Fruit fly (Drosophila melanogaster) whole organism, embryonic: ENCODE data around the gene meigo.

Source experiments
- CG10979 ChIP-seq: fragments of 200-800 bp; sonication (Bioruptor generic); optimal IDR thresholded peaks from 2 replicates; lab custom pipeline; 2018; ENCODE audit warnings: missing biosample characterization, mild to moderate bottlenecking, missing genetic modification characterization, moderate library complexity
- CG11085 ChIP-seq: fragments of 200-800 bp; sonication (Bioruptor generic); IDR thresholded peaks from 2 replicates; pipeline ENCODE4 v1.3.6; 2022; ENCODE audit warnings: missing biosample characterization, missing genetic modification characterization
- CG12219 ChIP-seq: fragments of 200-800 bp; sonication (Bioruptor generic); optimal IDR thresholded peaks from 3 replicates; lab custom pipeline; 2018; ENCODE audit warnings: missing biosample characterization, mild to moderate bottlenecking, missing genetic modification characterization
- CG12659 ChIP-seq: fragments of 200-800 bp; sonication (Bioruptor generic); optimal IDR thresholded peaks from 3 replicates; lab custom pipeline; 2017; ENCODE audit warnings: mild to moderate bottlenecking, missing biosample characterization, missing genetic modification reagents, missing genetic modification characterization
- CG12942 ChIP-seq: fragments of 200-800 bp; sonication (Bioruptor generic); optimal IDR thresholded peaks from 3 replicates; lab custom pipeline; 2016; ENCODE audit warnings: missing biosample characterization, missing genetic modification characterization
- CG16815 ChIP-seq: fragments of 200-800 bp; sonication (Bioruptor generic); optimal IDR thresholded peaks from 3 replicates; lab custom pipeline; 2017; ENCODE audit warnings: missing biosample characterization, mild to moderate bottlenecking, missing genetic modification characterization
- CG17328 ChIP-seq: fragments of 200-800 bp; sonication (Bioruptor generic); IDR thresholded peaks from 2 replicates; pipeline ENCODE4 v1.3.6; 2022; ENCODE audit warnings: missing biosample characterization, missing genetic modification characterization
- CG18262 ChIP-seq: fragments of 200-800 bp; optimal IDR thresholded peaks from 3 replicates; lab custom pipeline; 2019; ENCODE audit warnings: missing biosample characterization, mild to moderate bottlenecking, missing genetic modification characterization, moderate library complexity
- CG18764 ChIP-seq: fragments of 200-800 bp; sonication (Bioruptor generic); optimal IDR thresholded peaks from 3 replicates; lab custom pipeline; 2016; ENCODE audit warnings: missing biosample characterization, missing genetic modification characterization
- CG30403 ChIP-seq: fragments of 200-800 bp; sonication (Bioruptor generic); optimal IDR thresholded peaks from 3 replicates; lab custom pipeline; 2016; ENCODE audit warnings: missing biosample characterization, missing genetic modification characterization
- CG3281 ChIP-seq: fragments of 200-800 bp; sonication (Bioruptor generic); optimal IDR thresholded peaks from 3 replicates; lab custom pipeline; 2017; ENCODE audit warnings: missing biosample characterization, mild to moderate bottlenecking, missing genetic modification characterization
- CG3726 ChIP-seq: fragments of 200-800 bp; sonication (Bioruptor generic); IDR thresholded peaks from 3 replicates; pipeline ENCODE4, ENCODE4 v1.3.6; 2022; ENCODE audit warnings: missing biosample characterization, missing genetic modification characterization
- CG5245 ChIP-seq: fragments of 200-800 bp; sonication (Bioruptor generic); optimal IDR thresholded peaks from 3 replicates; lab custom pipeline; 2016; ENCODE audit warnings: missing biosample characterization, missing genetic modification characterization
- CG6654 ChIP-seq: fragments of 200-800 bp; sonication (Bioruptor generic); optimal IDR thresholded peaks from 2 replicates; lab custom pipeline; 2017; ENCODE audit warnings: missing biosample characterization, mild to moderate bottlenecking, missing genetic modification characterization
- CG8089 ChIP-seq: fragments of 200-800 bp; sonication (Bioruptor generic); optimal IDR thresholded peaks from 3 replicates; lab custom pipeline; 2016; ENCODE audit warnings: missing biosample characterization, missing genetic modification characterization
- CG9727 ChIP-seq: fragments of 200-800 bp; sonication (Bioruptor generic); optimal IDR thresholded peaks from 3 replicates; lab custom pipeline; 2017; ENCODE audit warnings: missing biosample characterization, mild to moderate bottlenecking, missing genetic modification characterization
- D ChIP-seq, 2 experiments: fragments of 200-800 bp in 1 of 2; fragments of >200 bp in 1 of 2; sonication (Bioruptor generic) in 1 of 2; optimal IDR thresholded peaks; 2 replicates in 1 of 2; 3 replicates in 1 of 2; lab custom pipeline; 2017; ENCODE audit warnings: mild to moderate bottlenecking in 1 of 2, missing biosample characterization in 1 of 2, missing genetic modification characterization in 1 of 2, missing genetic modification reagents in 1 of 2
- Eip74EF ChIP-seq, 2 experiments: fragments of 200-800 bp in 1 of 2; fragments of >200 bp in 1 of 2; sonication (Bioruptor generic) in 1 of 2; optimal IDR thresholded peaks; 2 replicates each; lab custom pipeline; 2017 to 2019; ENCODE audit warnings: missing biosample characterization in 2 of 2, missing genetic modification characterization in 2 of 2, mild to moderate bottlenecking in 1 of 2, moderate library complexity in 1 of 2
- Ets65A ChIP-seq: fragments of 200-800 bp; sonication (Bioruptor generic); peaks from one replicate; lab custom pipeline; 2016; ENCODE audit warnings: missing biosample characterization, missing genetic modification characterization
- Ets97D ChIP-seq: fragments of 200-800 bp; sonication (Bioruptor generic); optimal IDR thresholded peaks from 3 replicates; lab custom pipeline; 2016; ENCODE audit warnings: missing biosample characterization, missing genetic modification characterization
- GATAe ChIP-seq: fragments of 200-800 bp; sonication (Bioruptor generic); conservative IDR thresholded peaks from 2 replicates; pipeline ENCODE4 v1.3.6; 2022; ENCODE audit warnings: missing biosample characterization, missing genetic modification characterization
- H2.0 ChIP-seq: fragments of 200-800 bp; sonication (Bioruptor generic); IDR thresholded peaks from 2 replicates; pipeline ENCODE4 v1.3.6; 2022; ENCODE audit warnings: missing biosample characterization, missing genetic modification characterization
- Hey ChIP-seq: fragments of 200-800 bp; sonication (Bioruptor generic); optimal IDR thresholded peaks from 3 replicates; lab custom pipeline; 2018; ENCODE audit warnings: missing biosample characterization, mild to moderate bottlenecking, missing genetic modification characterization
- Hr3 ChIP-seq: fragments of 200-800 bp; sonication (Bioruptor generic); optimal IDR thresholded peaks from 3 replicates; lab custom pipeline; 2016; ENCODE audit warnings: missing biosample characterization, missing genetic modification characterization
- Poxn ChIP-seq: fragments of 200-800 bp; sonication (Bioruptor generic); IDR thresholded peaks from 2 replicates; pipeline ENCODE4 v1.3.6; 2022; ENCODE audit warnings: missing biosample characterization, missing genetic modification characterization
- Ptx1 ChIP-seq: fragments of 200-800 bp; sonication (Bioruptor generic); IDR thresholded peaks from 2 replicates; pipeline ENCODE4 v1.3.6; 2022; ENCODE audit warnings: missing biosample characterization, missing genetic modification characterization
- Spps ChIP-seq: fragments of 200-800 bp; sonication (Bioruptor generic); optimal IDR thresholded peaks from 2 replicates; lab custom pipeline; 2018; ENCODE audit warnings: missing biosample characterization, mild to moderate bottlenecking, missing genetic modification characterization
- ab ChIP-seq: fragments of 200-800 bp; sonication (Bioruptor generic); optimal IDR thresholded peaks from 2 replicates; lab custom pipeline; 2016; ENCODE audit warnings: missing biosample characterization, missing genetic modification characterization
- aop ChIP-seq: fragments of 200-800 bp; sonication (Bioruptor generic); IDR thresholded peaks from 2 replicates; pipeline ENCODE4 v1.3.6; 2022; ENCODE audit warnings: missing biosample characterization, missing genetic modification characterization
- chinmo ChIP-seq: fragments of 200-800 bp; sonication (Bioruptor generic); IDR thresholded peaks from 4 replicates; pipeline ENCODE4 v1.3.6; 2022; ENCODE audit warnings: missing biosample characterization, missing genetic modification characterization; ENCODE audit not compliant: partially characterized antibody
- crp ChIP-seq, 2 experiments: fragments of 200-800 bp; sonication (Bioruptor generic); optimal IDR thresholded peaks; 2 replicates in 1 of 2; 3 replicates in 1 of 2; lab custom pipeline; 2017; ENCODE audit warnings: missing biosample characterization in 2 of 2, missing genetic modification characterization in 2 of 2, mild to moderate bottlenecking in 1 of 2, moderate library complexity in 1 of 2
- ewg ChIP-seq: fragments of 200-800 bp; sonication (Bioruptor generic); optimal IDR thresholded peaks from 3 replicates; lab custom pipeline; 2017; ENCODE audit warnings: mild to moderate bottlenecking, missing biosample characterization, missing genetic modification reagents, missing genetic modification characterization
- hb ChIP-seq: fragments of 200-800 bp; sonication (Bioruptor generic); IDR thresholded peaks from 3 replicates; pipeline ENCODE4 v1.3.6; 2022; ENCODE audit warnings: missing biosample characterization, missing genetic modification characterization; ENCODE audit not compliant: partially characterized antibody
- insv ChIP-seq, 2 experiments: fragments of 200-800 bp; sonication (Bioruptor generic); optimal IDR thresholded peaks; 3 replicates each; lab custom pipeline; 2016 to 2018; ENCODE audit warnings: missing biosample characterization in 2 of 2, missing genetic modification characterization in 2 of 2
- ken ChIP-seq: fragments of 200-800 bp; sonication (Bioruptor generic); IDR thresholded peaks from 3 replicates; pipeline ENCODE4 v1.3.6; 2022; ENCODE audit warnings: missing biosample characterization, missing genetic modification characterization
- lab ChIP-seq: fragments of 200-800 bp; sonication (Bioruptor generic); optimal IDR thresholded peaks from 3 replicates; lab custom pipeline; 2017; ENCODE audit warnings: missing biosample characterization, missing genetic modification characterization, mild to moderate bottlenecking, moderate library complexity, missing genetic modification reagents
- lov ChIP-seq, 2 experiments: fragments of 200-800 bp in 1 of 2; fragments of >200 bp in 1 of 2; sonication (Bioruptor generic) in 1 of 2; IDR thresholded peaks in 1 of 2; optimal IDR thresholded peaks in 1 of 2; 2 replicates in 1 of 2; 3 replicates in 1 of 2; pipeline versions ENCODE4 v1.3.6 to Lab custom; 2017 to 2022; ENCODE audit warnings: missing biosample characterization in 1 of 2, missing genetic modification characterization in 1 of 2
- nom ChIP-seq: fragments of 200-800 bp; sonication (Bioruptor generic); optimal IDR thresholded peaks from 2 replicates; lab custom pipeline; 2017; ENCODE audit warnings: missing biosample characterization, missing genetic modification characterization, mild to moderate bottlenecking, moderate library complexity, missing genetic modification reagents
- oc ChIP-seq: fragments of 200-800 bp; sonication (Bioruptor generic); optimal IDR thresholded peaks from 2 replicates; lab custom pipeline; 2018; ENCODE audit warnings: missing biosample characterization, mild to moderate bottlenecking, missing genetic modification characterization, moderate library complexity
- pan ChIP-seq, 4 experiments: fragments of >200 bp in 3 of 4; fragments of 200-800 bp in 1 of 4; sonication (Bioruptor generic) in 1 of 4; optimal IDR thresholded peaks in 3 of 4; IDR thresholded peaks in 1 of 4; 2 replicates each; pipeline versions ENCODE4 v1.3.6 to Lab custom; 2017 to 2022; ENCODE audit warnings: missing biosample characterization in 2 of 4, missing genetic modification characterization in 2 of 4, mixed read lengths in 1 of 4
- rib ChIP-seq: fragments of 200-800 bp; sonication (Bioruptor generic); IDR thresholded peaks from 2 replicates; pipeline ENCODE4 v1.3.6; 2022; ENCODE audit warnings: missing biosample characterization, missing genetic modification characterization
- row ChIP-seq: fragments of 200-800 bp; sonication (Bioruptor generic); IDR thresholded peaks from 3 replicates; pipeline ENCODE4 v1.3.6; 2022; ENCODE audit warnings: missing biosample characterization, missing genetic modification characterization
- sima ChIP-seq: fragments of 200-800 bp; sonication (Bioruptor generic); optimal IDR thresholded peaks from 2 replicates; lab custom pipeline; 2016; ENCODE audit warnings: missing biosample characterization, missing genetic modification characterization
- tx ChIP-seq: fragments of 200-800 bp; sonication (Bioruptor generic); optimal IDR thresholded peaks from 2 replicates; lab custom pipeline; 2016; ENCODE audit warnings: missing biosample characterization, missing genetic modification characterization
- unc-4 ChIP-seq: fragments of 200-800 bp; sonication (Bioruptor generic); IDR thresholded peaks from 2 replicates; pipeline ENCODE4 v1.3.6; 2022; ENCODE audit warnings: missing biosample characterization, missing genetic modification characterization; ENCODE audit not compliant: partially characterized antibody
- zfh1 ChIP-seq: fragments of 200-800 bp; sonication (Bioruptor generic); IDR thresholded peaks from 3 replicates; pipeline ENCODE4 v1.3.6; 2022; ENCODE audit warnings: missing biosample characterization, missing genetic modification characterization

Gene meigo

DNA sequence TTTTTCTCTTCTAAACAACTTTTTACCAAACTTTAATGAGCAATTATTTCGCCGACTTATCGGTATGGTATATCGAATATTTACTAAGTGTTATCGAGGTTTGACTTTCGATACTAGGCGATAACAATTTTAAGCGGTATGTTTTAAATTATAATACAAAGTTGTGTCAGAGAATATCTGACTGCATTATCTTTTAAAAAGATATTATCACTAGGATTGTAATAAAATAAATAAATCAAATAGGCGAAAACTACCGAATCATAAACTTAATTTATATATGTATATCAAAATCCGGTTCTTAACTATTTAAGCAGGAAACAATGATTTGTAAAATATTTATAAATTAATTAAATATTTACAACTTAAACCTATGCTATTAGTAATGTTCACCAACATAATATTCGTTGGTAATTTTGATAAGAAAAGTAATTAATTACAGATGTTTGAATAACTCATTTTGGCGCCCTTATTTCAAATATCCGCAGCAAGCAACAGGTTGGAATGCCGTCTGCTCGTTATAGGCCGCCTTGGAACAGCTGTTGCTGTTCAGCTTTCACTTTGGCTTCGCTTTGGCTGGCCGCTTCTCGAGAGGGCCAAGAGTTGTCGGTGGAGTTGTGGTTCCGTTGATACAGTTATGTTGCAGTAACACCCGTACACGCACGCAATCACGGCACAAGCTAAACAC, 30.0 kb upstream of the meigo start, which contains the start of the genes Sec15 and rtet (continued):
- TF ChIP-seq lab (GFP tag; lab: Kevin White, UChicago), result no peak
- TF ChIP-seq ken (GFP tag; lab: Robert Waterston, UW), result peak; percentile 75
- peak in 1 of 2 experiments; percentile 87 for TF ChIP-seq crp (GFP tag; optimal IDR thresholded peaks at IDR 0.05; lab: Kevin White, UChicago)
- TF ChIP-seq D (optimal IDR thresholded peaks at IDR 0.05; lab: Kevin White, UChicago), result no peak
- TF ChIP-seq D (GFP tag; optimal IDR thresholded peaks at IDR 0.05; lab: Kevin White, UChicago), result peak; percentile 24
- no peak for TF ChIP-seq CG3726 (GFP tag; lab: Robert Waterston, UW)
- peak; percentile 50 for TF ChIP-seq CG12219 (GFP tag; lab: Kevin White, UChicago)
- no peak for TF ChIP-seq sima
- peak; percentile 16 for TF ChIP-seq CG5245 (GFP tag; lab: Kevin White, UChicago)
- TF ChIP-seq oc (tag; lab: Kevin White, UChicago), result no peak
- TF ChIP-seq insv (GFP tag; optimal IDR thresholded peaks at IDR 0.05; lab: Kevin White, UChicago), result peak in 1 of 2 experiments; percentile 15
- TF ChIP-seq lov (optimal IDR thresholded peaks at IDR 0.05; lab: Kevin White, UChicago), result no peak
- peak; percentile 70; the same call in 1 of the 3 replicates for TF ChIP-seq lov (GFP tag; IDR thresholded peaks at IDR 0.05; lab: Robert Waterston, UW)
- peak; percentile 79 for TF ChIP-seq CG9727
- peak; percentile 19 for TF ChIP-seq tx (GFP tag; lab: Kevin White, UChicago)
- TF ChIP-seq Spps (tag; lab: Kevin White, UChicago), result no peak
- TF ChIP-seq pan (optimal IDR thresholded peaks at IDR 0.05; lab: Kevin White, UChicago), result no peak
- peak in 1 of 2 experiments; percentile 54 for TF ChIP-seq pan (GFP tag; optimal IDR thresholded peaks at IDR 0.05 in 1 of 2, IDR thresholded peaks at IDR 0.05 in 1 of 2)
- TF ChIP-seq row, result peak; percentile 53; the same call in 2 of the 3 replicates
- no peak for TF ChIP-seq ab
- peak; percentile 29 for TF ChIP-seq CG16815 (GFP tag; lab: Kevin White, UChicago)
- TF ChIP-seq Eip74EF (GFP tag; optimal IDR thresholded peaks at IDR 0.05; lab: Kevin White, UChicago), result no peak
- peak; percentile 48; the same call in 2 of the 3 replicates for TF ChIP-seq zfh1 (GFP tag; lab: Robert Waterston, UW)
- peak; percentile 78 for TF ChIP-seq CG18764 (GFP tag; lab: Kevin White, UChicago)
- TF ChIP-seq Hey, result no peak
- peak; percentile 18; the same call in 1 of the 2 replicates for TF ChIP-seq CG17328
- peak; percentile 68 for TF ChIP-seq unc-4
- 0 out of 2 replicates have a peak, but pooled peaks have one; percentile 13 for TF ChIP-seq CG11085 (GFP tag; lab: Robert Waterston, UW)
- TF ChIP-seq CG8089 (GFP tag; lab: Kevin White, UChicago), result peak; percentile 17
- peak; percentile 54 for TF ChIP-seq CG18262 (tag; lab: Kevin White, UChicago)
- TF ChIP-seq nom (GFP tag; lab: Kevin White, UChicago), result peak; percentile 37
- TF ChIP-seq CG3281 (GFP tag; lab: Kevin White, UChicago), result peak; percentile 57
- TF ChIP-seq CG10979, result peak; percentile 81
- TF ChIP-seq CG30403, result peak; percentile 55
- TF ChIP-seq hb (GFP tag; lab: Robert Waterston, UW), result peak; percentile 9; the same call in 2 of the 3 replicates
- no peak for TF ChIP-seq GATAe (GFP tag; lab: Robert Waterston, UW)
- TF ChIP-seq CG12659, result peak; percentile 70
- 0 out of 4 replicates have a peak, but pooled peaks have one; percentile 30 for TF ChIP-seq chinmo (GFP tag; lab: Robert Waterston, UW)
- peak; percentile 93 for TF ChIP-seq Ets65A
- no peak for TF ChIP-seq CG6654
- TF ChIP-seq ewg (GFP tag; lab: Kevin White, UChicago), result peak; percentile 60
- TF ChIP-seq Hr3, result peak; percentile 60
- TF ChIP-seq rib, result no peak
- TF ChIP-seq H2.0 (GFP tag; lab: Robert Waterston, UW), result peak; percentile 67
- TF ChIP-seq Poxn (GFP tag; lab: Robert Waterston, UW), result no peak
- no peak for TF ChIP-seq aop (GFP tag; lab: Robert Waterston, UW)
- TF ChIP-seq Ets97D, result peak; percentile 17
- peak; percentile 48; the same call in 1 of the 2 replicates for TF ChIP-seq Ptx1 (GFP tag; lab: Robert Waterston, UW)
- TF ChIP-seq CG12942 (GFP tag; lab: Kevin White, UChicago), result peak; percentile 38
